Worm (Caenorhabditis elegans) whole organism, L3 larva: Measurements from ENCODE around the gene gpx-7.

ENCODE experiments used
- R02D3.7 ChIP-seq: fragments of 150-350 bp; optimal IDR thresholded peaks from 2 replicates; lab custom pipeline; 2014; ENCODE audit warnings: missing biosample characterization, missing genetic modification characterization
- ceh-16 ChIP-seq: sonication (generic microtip); optimal IDR thresholded peaks from 2 replicates; lab custom pipeline; 2017; ENCODE audit warnings: missing biosample characterization, missing genetic modification characterization
- fos-1 ChIP-seq: fragments of 150-350 bp; optimal IDR thresholded peaks from 2 replicates; lab custom pipeline; 2014; ENCODE audit warnings: missing biosample characterization, missing genetic modification characterization
- lsy-12 ChIP-seq: sonication (generic microtip); optimal IDR thresholded peaks from 2 replicates; lab custom pipeline; 2016; ENCODE audit warnings: mild to moderate bottlenecking, missing genetic modification characterization, missing compliant biosample characterization
- nfya-1 ChIP-seq: sonication (generic microtip); optimal IDR thresholded peaks from 2 replicates; lab custom pipeline; 2017; ENCODE audit warnings: missing genetic modification characterization, mild to moderate bottlenecking, missing compliant biosample characterization, antibody characterized with exemption, moderate library complexity; ENCODE audit not compliant: insufficient read depth
- nhr-25 ChIP-seq: sonication (generic microtip); optimal IDR thresholded peaks from 2 replicates; lab custom pipeline; 2017; ENCODE audit warnings: missing biosample characterization, missing genetic modification characterization
- nhr-76 ChIP-seq: fragments of 150-350 bp; sonication (generic microtip); optimal IDR thresholded peaks from 5 replicates; lab custom pipeline; 2014; ENCODE audit warnings: missing biosample characterization, missing genetic modification characterization
- pha-4 ChIP-seq: fragments of 150-350 bp; optimal IDR thresholded peaks from 2 replicates; lab custom pipeline; 2014; ENCODE audit warnings: missing biosample characterization, missing genetic modification reagents, missing genetic modification characterization
- unc-62 ChIP-seq: fragments of 150-350 bp; sonication (generic microtip); optimal IDR thresholded peaks from 4 replicates; lab custom pipeline; 2014; ENCODE audit warnings: missing biosample characterization, missing genetic modification reagents, missing genetic modification characterization
- ztf-4 ChIP-seq: fragments of 150-350 bp; optimal IDR thresholded peaks from 2 replicates; lab custom pipeline; 2014; ENCODE audit warnings: missing biosample characterization, missing genetic modification characterization

Gene gpx-7

ce11 chrX:7750084-7750483, 49.5 kb downstream of the gpx-7 start:
- TF ChIP-seq nhr-76 (tag; lab: Kevin White, UChicago) (no peak), ztf-4 (no peak), pha-4 (tag; lab: Kevin White, UChicago) (no peak), ceh-16 (tag; lab: Kevin White, UChicago) (no peak), unc-62 (GFP tag; lab: Kevin White, UChicago) (no peak), nhr-25 (tag; lab: Kevin White, UChicago) (no peak), fos-1 (no peak), nfya-1 (tag; lab: Kevin White, UChicago) (no peak), lsy-12 (tag; lab: Kevin White, UChicago) (no peak), R02D3.7 (tag; lab: Kevin White, UChicago) (no peak)
